Worm (Caenorhabditis elegans): ENCODE measurements around the gene C23G10.11.

C23G10.11 gene

DNA sequence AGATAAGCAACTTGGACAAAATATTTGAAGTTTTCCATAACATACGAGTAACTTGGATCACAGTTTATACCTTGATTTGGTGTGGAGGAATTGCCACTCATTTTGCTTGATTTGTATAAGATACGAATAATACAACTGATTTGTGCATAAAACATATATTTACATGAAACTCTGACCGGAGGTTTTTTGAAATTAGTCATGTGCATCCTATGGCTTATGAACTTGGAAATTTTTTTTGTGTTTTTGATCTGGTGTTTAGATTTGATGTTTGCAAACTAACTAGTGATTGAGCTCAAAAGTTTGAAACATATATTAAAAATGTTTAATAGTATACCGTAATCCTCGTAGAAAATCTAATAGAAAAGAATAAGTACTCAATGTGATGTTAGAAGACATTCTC lies 39.4 kb upstream of the C23G10.11 start, which contains the start of gene srg-8:
TSS of gene srg-8 (minus strand) at position 101 of the 400 bp plus-strand sequence.
- no peak for TF ChIP-seq ceh-82 (tag; optimal IDR thresholded peaks at IDR 0.05)
- TF ChIP-seq nhr-12 (tag; optimal IDR thresholded peaks at IDR 0.05) = no peak
- TF ChIP-seq pha-4 (tag; optimal IDR thresholded peaks at IDR 0.05) = no peak
- TF ChIP-seq nhr-67 (tag; optimal IDR thresholded peaks at IDR 0.05) = no peak
- no peak for TF ChIP-seq nhr-23 (tag; optimal IDR thresholded peaks at IDR 0.05)
- no peak for TF ChIP-seq mdl-1 (tag; optimal IDR thresholded peaks at IDR 0.05)
- TF ChIP-seq ceh-9 (tag; optimal IDR thresholded peaks at IDR 0.05) = no peak
- TF ChIP-seq nfya-1 (tag; optimal IDR thresholded peaks at IDR 0.05; ENCODE audit: insufficient read depth) = no peak
- no peak for TF ChIP-seq nhr-76 (tag; optimal IDR thresholded peaks at IDR 0.05)
- no peak for TF ChIP-seq zag-1 (tag; optimal IDR thresholded peaks at IDR 0.05)
- no peak for TF ChIP-seq jun-1 (tag; optimal IDR thresholded peaks at IDR 0.05)

DNA sequence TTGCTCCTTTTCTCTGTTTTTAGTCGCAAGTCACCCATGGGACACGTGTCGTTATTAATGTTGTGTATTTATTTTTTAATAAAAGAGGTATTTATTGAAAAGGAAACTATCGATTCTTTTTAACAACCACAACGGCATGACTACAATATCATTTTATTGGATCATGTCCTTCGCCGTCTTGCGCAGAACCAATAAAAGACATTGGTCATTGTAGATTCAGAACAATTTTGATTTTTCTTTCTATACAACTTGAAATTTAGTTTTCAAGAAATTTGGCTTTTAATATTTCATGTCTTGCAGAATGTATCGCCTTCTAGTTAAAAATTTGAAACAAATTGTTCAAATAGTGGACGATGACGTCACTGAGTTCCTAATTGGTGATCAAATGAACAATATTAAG lies 36.1 kb upstream of the C23G10.11 start, which contains the start of gene amdh-1:
TSS of gene amdh-1 (plus strand) at position 301 of the 400 bp plus-strand sequence.
- no peak for TF ChIP-seq ZK546.5 (tag; optimal IDR thresholded peaks at IDR 0.05)

DNA sequence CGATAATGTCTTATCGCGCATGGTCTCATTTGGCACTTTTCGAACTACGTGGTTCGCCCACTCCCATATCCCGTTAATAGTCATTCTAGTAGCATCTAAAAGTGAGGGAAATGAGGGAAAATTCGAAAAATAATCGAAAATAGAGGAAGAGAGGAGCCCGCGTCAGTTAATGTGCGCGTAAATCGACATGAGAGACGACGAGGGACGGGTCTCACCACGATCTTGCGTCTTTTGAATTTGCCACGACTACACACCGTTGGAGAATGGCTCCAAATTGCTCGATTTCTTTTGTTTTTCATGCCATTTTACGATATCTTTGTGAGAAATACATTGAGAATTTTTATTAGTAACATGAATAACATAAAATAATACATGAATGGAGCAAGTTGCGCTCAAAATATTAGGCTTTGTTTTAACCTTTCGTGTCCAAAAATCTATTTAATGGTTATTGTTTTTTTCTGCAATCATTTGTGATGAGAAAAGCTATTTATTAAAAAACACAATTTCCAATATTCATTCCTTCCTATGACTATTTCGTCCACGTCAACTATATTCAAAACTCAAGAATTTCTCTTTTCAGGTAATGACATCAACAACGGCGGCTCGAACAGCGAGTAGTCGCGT lies 32.8 kb upstream of the C23G10.11 start, which contains the start of the genes gen-1 and stt-3:
TSS of gene gen-1 (minus strand) at position 95 of the 624 bp plus-strand sequence.
TSS of gene stt-3 (plus strand) at position 574 of the 624 bp plus-strand sequence.
- TF ChIP-seq unc-39 (tag; optimal IDR thresholded peaks at IDR 0.05) = no peak
- no peak for TF ChIP-seq nhr-43 (tag; optimal IDR thresholded peaks at IDR 0.05; ENCODE audit: poor library complexity, severe bottlenecking)
- no peak for TF ChIP-seq unc-62 (GFP tag; optimal IDR thresholded peaks at IDR 0.05)
- TF ChIP-seq daf-12 (tag; optimal IDR thresholded peaks at IDR 0.05) = no peak
- TF ChIP-seq pha-4 (tag; optimal IDR thresholded peaks at IDR 0.05) = no peak
- no peak for TF ChIP-seq nhr-11 (tag; optimal IDR thresholded peaks at IDR 0.05)
- peak; percentile 69 for TF ChIP-seq lin-39 (tag; optimal IDR thresholded peaks at IDR 0.05)
- no peak for TF ChIP-seq snpc-4 (tag; optimal IDR thresholded peaks at IDR 0.05)
- no peak for TF ChIP-seq nhr-76 (tag; optimal IDR thresholded peaks at IDR 0.05)
- TF ChIP-seq ztf-11 (tag; optimal IDR thresholded peaks at IDR 0.05) = no peak
- TF ChIP-seq fkh-10 (GFP tag; optimal IDR thresholded peaks at IDR 0.05) = no peak
- TF ChIP-seq egl-27 (tag; optimal IDR thresholded peaks at IDR 0.05) = no peak
- no peak for TF ChIP-seq tbx-2 (tag; optimal IDR thresholded peaks at IDR 0.05)
- peak; percentile 80 for TF ChIP-seq R02D3.7 (tag; optimal IDR thresholded peaks at IDR 0.05)
- peak; percentile 62 for TF ChIP-seq lin-15B (tag; optimal IDR thresholded peaks at IDR 0.05)
- TF ChIP-seq nfya-1 (tag; optimal IDR thresholded peaks at IDR 0.05; ENCODE audit: insufficient read depth) = no peak
- TF ChIP-seq lsy-12 (tag; optimal IDR thresholded peaks at IDR 0.05) = no peak
- TF ChIP-seq elt-2 (tag; optimal IDR thresholded peaks at IDR 0.05) = peak; percentile 12
- no peak for TF ChIP-seq skn-1 (tag; optimal IDR thresholded peaks at IDR 0.05)
- TF ChIP-seq mdl-1 (tag; optimal IDR thresholded peaks at IDR 0.05) = no peak
- TF ChIP-seq egl-5 (tag; optimal IDR thresholded peaks at IDR 0.05) = no peak
- TF ChIP-seq jun-1 (tag; optimal IDR thresholded peaks at IDR 0.05) = no peak
- TF ChIP-seq ceh-28 (tag; optimal IDR thresholded peaks at IDR 0.05) = no peak

DNA sequence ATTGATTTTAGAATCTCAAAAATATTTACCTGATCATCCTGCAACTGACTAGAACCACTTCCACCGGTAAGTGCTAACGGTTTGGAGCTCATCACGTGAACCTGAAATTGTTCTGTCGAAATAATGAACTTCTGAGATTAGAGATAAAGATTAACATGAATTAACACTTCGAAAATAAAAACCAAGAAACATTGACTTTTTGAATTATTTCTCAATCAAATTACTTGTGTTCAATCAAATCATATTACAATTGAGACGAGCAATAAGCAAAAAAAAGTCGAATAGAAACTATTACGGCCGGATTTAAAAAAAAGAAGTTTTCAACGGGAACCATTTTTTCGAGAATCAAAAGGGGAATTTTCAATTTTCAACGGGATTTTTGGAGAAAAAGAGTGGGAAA lies 30.4 kb upstream of the C23G10.11 start, which contains the start of gene bcas-2:
TSS of gene bcas-2 (minus strand) at position 101 of the 400 bp plus-strand sequence.
- no peak for TF ChIP-seq nfya-1 (tag; optimal IDR thresholded peaks at IDR 0.05; ENCODE audit: insufficient read depth)
- TF ChIP-seq jun-1 (tag; optimal IDR thresholded peaks at IDR 0.05) = no peak
- no peak for TF ChIP-seq ztf-4 (tag; optimal IDR thresholded peaks at IDR 0.05)
- TF ChIP-seq ZK546.5 (tag; optimal IDR thresholded peaks at IDR 0.05) = no peak
- TF ChIP-seq skn-1 (tag; optimal IDR thresholded peaks at IDR 0.05) = no peak
- TF ChIP-seq elt-1 (tag; optimal IDR thresholded peaks at IDR 0.05) = no peak

DNA sequence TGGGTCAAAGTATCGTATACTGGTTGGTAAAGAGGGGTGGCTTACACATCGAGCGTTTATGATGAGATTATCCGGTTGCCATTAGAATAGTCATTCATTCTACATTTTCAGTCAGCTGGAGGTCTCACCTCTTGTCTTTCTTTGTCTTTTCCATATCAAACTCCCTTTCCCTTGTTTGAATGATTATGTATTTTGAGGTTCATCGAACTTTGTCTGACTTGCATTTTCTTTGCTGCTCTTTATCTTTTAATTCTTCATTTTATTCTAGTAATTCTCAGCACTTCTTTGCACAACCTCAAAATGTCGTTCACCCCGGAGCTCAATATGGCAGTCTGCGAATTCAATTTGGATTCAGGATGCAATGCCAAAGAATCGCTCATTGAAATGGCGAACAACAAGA lies 25.2 kb upstream of the C23G10.11 start, which contains the start of gene T12A2.3:
TSS of gene T12A2.3 (plus strand) at position 301 of the 400 bp plus-strand sequence.
- TF ChIP-seq ztf-4 (tag; optimal IDR thresholded peaks at IDR 0.05) (no peak), fkh-2 (tag; optimal IDR thresholded peaks at IDR 0.05) (no peak), nhr-11 (tag; optimal IDR thresholded peaks at IDR 0.05) (no peak), nhr-28 (tag; optimal IDR thresholded peaks at IDR 0.05) (no peak), pha-4 (tag; optimal IDR thresholded peaks at IDR 0.05) (no peak), nhr-23 (tag; optimal IDR thresholded peaks at IDR 0.05) (no peak), sea-2 (GFP tag; optimal IDR thresholded peaks at IDR 0.05) (no peak), lsy-12 (tag; optimal IDR thresholded peaks at IDR 0.05) (no peak), ceh-28 (tag; optimal IDR thresholded peaks at IDR 0.05) (no peak), unc-62 (GFP tag; optimal IDR thresholded peaks at IDR 0.05) (no peak), hmg-11 (tag; optimal IDR thresholded peaks at IDR 0.05) (no peak), mdl-1 (tag; optimal IDR thresholded peaks at IDR 0.05) (no peak)
